Fruit fly (Drosophila melanogaster): Measurements from ENCODE around the gene CG16762.

The CG16762 gene

dm6 chr3L:2466411-2467015 lies 8.9 kb downstream of the CG16762 start (continued):
- TF ChIP-seq CG4854 (GFP tag; optimal IDR thresholded peaks at IDR 0.05) (no peak), CG3065 (GFP tag; optimal IDR thresholded peaks at IDR 0.05) (no peak), gt (GFP tag; IDR thresholded peaks at IDR 0.05) (no peak), trh (GFP tag; optimal IDR thresholded peaks at IDR 0.05) (peak; percentile 29), Sin3A (optimal IDR thresholded peaks at IDR 0.05) (peak; percentile 30), CG1647 (GFP tag; optimal IDR thresholded peaks at IDR 0.05) (no peak), CG11723 (GFP tag; optimal IDR thresholded peaks at IDR 0.05) (peak; percentile 36), CG30020 (tag; optimal IDR thresholded peaks at IDR 0.05) (no peak), tll (GFP tag; optimal IDR thresholded peaks at IDR 0.05) (no peak), CG7839 (tag; optimal IDR thresholded peaks at IDR 0.05) (no peak), NC2β (GFP tag; optimal IDR thresholded peaks at IDR 0.05) (peak; percentile 72), crol (GFP tag; IDR thresholded peaks at IDR 0.05) (no peak), br (optimal IDR thresholded peaks at IDR 0.05) (no peak), sc (optimal IDR thresholded peaks at IDR 0.05) (no peak), sc (GFP tag; optimal IDR thresholded peaks at IDR 0.05) (no peak), sqz (GFP tag; optimal IDR thresholded peaks at IDR 0.05) (no peak), Scr (GFP tag; IDR thresholded peaks at IDR 0.05; ENCODE audit: partially characterized antibody) (peak; percentile 58; the same call in 1 of the 2 replicates), CTCF (GFP tag; optimal IDR thresholded peaks at IDR 0.05) (peak; percentile 98), Fer3 (tag; optimal IDR thresholded peaks at IDR 0.05) (no peak), CG7745 (tag; optimal IDR thresholded peaks at IDR 0.05) (peak; percentile 67), CG31388 (GFP tag; optimal IDR thresholded peaks at IDR 0.05) (no peak), dm (GFP tag; optimal IDR thresholded peaks at IDR 0.05) (no peak), grau (tag; optimal IDR thresholded peaks at IDR 0.05) (peak; percentile 52), lbe (GFP tag; optimal IDR thresholded peaks at IDR 0.05) (peak; percentile 69), tx (GFP tag; optimal IDR thresholded peaks at IDR 0.05) (no peak), CG15011 (GFP tag; optimal IDR thresholded peaks at IDR 0.05) (no peak), CG12299 (tag; optimal IDR thresholded peaks at IDR 0.05) (peak; percentile 51), CG2129 (GFP tag; IDR thresholded peaks at IDR 0.05; ENCODE audit: partially characterized antibody) (no peak), croc (GFP tag; conservative IDR thresholded peaks at IDR 0.05) (no peak), CG6854 (GFP tag; optimal IDR thresholded peaks at IDR 0.05) (no peak), Hsf (GFP tag; optimal IDR thresholded peaks at IDR 0.05) (peak; percentile 59), dmrt99B (tag; optimal IDR thresholded peaks at IDR 0.05) (peak; percentile 19), chif (GFP tag; optimal IDR thresholded peaks at IDR 0.05) (peak in 1 of 2 experiments; percentile 8), Doc2 (GFP tag; IDR thresholded peaks at IDR 0.05) (no peak), zfh1 (GFP tag; IDR thresholded peaks at IDR 0.05) (no peak), Hr39 (optimal IDR thresholded peaks at IDR 0.05) (no peak), caup (GFP tag; optimal IDR thresholded peaks at IDR 0.05; ENCODE audit: severe bottlenecking) (peak; percentile 59), row (GFP tag; IDR thresholded peaks at IDR 0.05) (peak; percentile 11; the same call in 1 of the 3 replicates), Camta (GFP tag; optimal IDR thresholded peaks at IDR 0.05) (no peak), MESR4 (GFP tag; optimal IDR thresholded peaks at IDR 0.05) (peak; percentile 48), nom (GFP tag; optimal IDR thresholded peaks at IDR 0.05) (peak; percentile 60), CG10959 (GFP tag; IDR thresholded peaks at IDR 0.05) (no peak), CG7963 (GFP tag; IDR thresholded peaks at IDR 0.05; ENCODE audit: partially characterized antibody) (no peak), oc (tag; optimal IDR thresholded peaks at IDR 0.05) (peak; percentile 56), trem (tag; optimal IDR thresholded peaks at IDR 0.05) (peak; percentile 88), vnd (GFP tag; IDR thresholded peaks at IDR 0.05; ENCODE audit: partially characterized antibody) (no peak), CG7786 (GFP tag; optimal IDR thresholded peaks at IDR 0.05) (peak; percentile 28), Optix (GFP tag; IDR thresholded peaks at IDR 0.05) (no peak), HLH4C (GFP tag; IDR thresholded peaks at IDR 0.05; ENCODE audit: partially characterized antibody) (peak; percentile 54; the same call in 2 of the 3 replicates), nmo (GFP tag; optimal IDR thresholded peaks at IDR 0.05) (peak; percentile 56), CG1832 (GFP tag; optimal IDR thresholded peaks at IDR 0.05) (no peak), Mrtf (GFP tag; IDR thresholded peaks at IDR 0.05) (no peak)
